Worm (Caenorhabditis elegans): ENCODE measurements around the gene nspc-14.

nspc-14 gene

ce11 chrX:12393786-12394308 lies 35.0 kb upstream of the nspc-14 start, which contains the start of gene F17E5.2 (continued):
- peak; percentile 12 for TF ChIP-seq nhr-25 (tag; optimal IDR thresholded peaks at IDR 0.05; ENCODE audit: borderline replicate concordance, insufficient read depth)
- TF ChIP-seq sdz-12 (GFP tag; optimal IDR thresholded peaks at IDR 0.05): no peak
- TF ChIP-seq ceh-44 (GFP tag; IDR thresholded peaks at IDR 0.05): no peak
- no peak for TF ChIP-seq Y105C5A.15 (GFP tag; IDR thresholded peaks at IDR 0.05)
- peak; percentile 62; the same call in 1 of the 2 replicates for TF ChIP-seq dmd-9 (GFP tag; IDR thresholded peaks at IDR 0.05)
- peak; percentile 94 for TF ChIP-seq ctbp-1 (GFP tag; IDR thresholded peaks at IDR 0.05)
- no peak for TF ChIP-seq ZK546.5 (tag; optimal IDR thresholded peaks at IDR 0.05)
- TF ChIP-seq mdt-29 (GFP tag; IDR thresholded peaks at IDR 0.05): no peak
- TF ChIP-seq T20F7.1 (GFP tag; optimal IDR thresholded peaks at IDR 0.05): peak; percentile 74
- peak; percentile 91 for TF ChIP-seq nhr-102 (tag; optimal IDR thresholded peaks at IDR 0.05)
- peak; percentile 92 for TF ChIP-seq nhr-6 (tag; optimal IDR thresholded peaks at IDR 0.05)
- TF ChIP-seq R02D3.7 (tag; optimal IDR thresholded peaks at IDR 0.05): no peak
- TF ChIP-seq nhr-237 (tag; optimal IDR thresholded peaks at IDR 0.05): peak; percentile 15
- peak; percentile 89 for TF ChIP-seq ztf-7 (tag; optimal IDR thresholded peaks at IDR 0.05)
- peak; percentile 79 for TF ChIP-seq nhr-48 (tag; optimal IDR thresholded peaks at IDR 0.05)
- TF ChIP-seq ceh-62 (tag; optimal IDR thresholded peaks at IDR 0.05): no peak
- no peak for TF ChIP-seq nhr-76 (tag; optimal IDR thresholded peaks at IDR 0.05)
- no peak for TF ChIP-seq dmd-8 (GFP tag; IDR thresholded peaks at IDR 0.05)
- peak; percentile 75 for TF ChIP-seq zip-2 (tag; optimal IDR thresholded peaks at IDR 0.05)
- 0 out of 2 replicates have a peak, but pooled peaks have one; percentile 60 for TF ChIP-seq arid-1 (GFP tag; conservative IDR thresholded peaks at IDR 0.05)
- no peak for TF ChIP-seq F26F4.8 (GFP tag; conservative IDR thresholded peaks at IDR 0.05)
- no peak for TF ChIP-seq ces-1 (GFP tag; optimal IDR thresholded peaks at IDR 0.05)
- TF ChIP-seq lir-3 (tag; optimal IDR thresholded peaks at IDR 0.05): no peak
- no peak for TF ChIP-seq lin-39 (tag; optimal IDR thresholded peaks at IDR 0.05)
- peak; percentile 94 for TF ChIP-seq nhr-77 (tag; optimal IDR thresholded peaks at IDR 0.05)
- peak; percentile 98 for TF ChIP-seq dve-1 (tag; optimal IDR thresholded peaks at IDR 0.05; ENCODE audit: insufficient read depth)
- no peak for TF ChIP-seq spr-3 (GFP tag; optimal IDR thresholded peaks at IDR 0.05)
- TF ChIP-seq rbr-2 (tag; optimal IDR thresholded peaks at IDR 0.05): peak; percentile 96
- no peak for TF ChIP-seq ztf-11 (tag; optimal IDR thresholded peaks at IDR 0.05)
- TF ChIP-seq lim-7 (GFP tag; IDR thresholded peaks at IDR 0.05): no peak
- TF ChIP-seq nhr-28 (tag; optimal IDR thresholded peaks at IDR 0.05): peak; percentile 96
- peak; percentile 50 to 93 for TF ChIP-seq daf-16 (GFP tag; optimal IDR thresholded peaks at IDR 0.05)
- peak; percentile 94 for TF ChIP-seq daf-16 (tag; optimal IDR thresholded peaks at IDR 0.05)
- TF ChIP-seq nhr-42 (GFP tag; IDR thresholded peaks at IDR 0.05): no peak; the same call in none of the 2 replicates
- peak; percentile 31 to 85 for TF ChIP-seq hif-1 (tag; optimal IDR thresholded peaks at IDR 0.05)
- TF ChIP-seq Y5F2A.4 (GFP tag; optimal IDR thresholded peaks at IDR 0.05): no peak
- no peak for TF ChIP-seq zag-1 (tag; optimal IDR thresholded peaks at IDR 0.05)
- TF ChIP-seq dmd-6 (GFP tag; IDR thresholded peaks at IDR 0.05): peak; percentile 93
- TF ChIP-seq Y75B8A.6 (GFP tag; IDR thresholded peaks at IDR 0.05): no peak
- peak; percentile 4 for TF ChIP-seq snpc-4 (tag; optimal IDR thresholded peaks at IDR 0.05)
- peak; percentile 39 for TF ChIP-seq pqm-1 (tag; optimal IDR thresholded peaks at IDR 0.05)
- no peak for TF ChIP-seq aly-2 (tag; optimal IDR thresholded peaks at IDR 0.05)
- TF ChIP-seq unc-130 (GFP tag; optimal IDR thresholded peaks at IDR 0.05): no peak
- TF ChIP-seq ceh-82 (tag; optimal IDR thresholded peaks at IDR 0.05): no peak
- TF ChIP-seq madf-9 (GFP tag; conservative IDR thresholded peaks at IDR 0.05): peak; percentile 58; the same call in 1 of the 2 replicates
- TF ChIP-seq mdl-1 (tag; optimal IDR thresholded peaks at IDR 0.05): peak; percentile 48 to 86
- TF ChIP-seq aha-1 (tag): peak; percentile 53
- peak; percentile 98 for TF ChIP-seq mep-1 (tag; optimal IDR thresholded peaks at IDR 0.05)
- TF ChIP-seq F37D6.2 (tag; optimal IDR thresholded peaks at IDR 0.05): peak; percentile 89
- TF ChIP-seq nhr-11 (tag; optimal IDR thresholded peaks at IDR 0.05): peak; percentile 97
- TF ChIP-seq ceh-28 (tag; optimal IDR thresholded peaks at IDR 0.05): no peak
- peak; percentile 97 for TF ChIP-seq fkh-10 (GFP tag; optimal IDR thresholded peaks at IDR 0.05)
- TF ChIP-seq snpc-1.2 (GFP tag; IDR thresholded peaks at IDR 0.05): no peak

All from whole organism, L4 larva.